Worm (Caenorhabditis elegans) whole organism, L4/young adult: ENCODE data around the gene semo-1.

Source experiments
- W03F9.2 ChIP-seq: fragments of 150-350 bp; optimal IDR thresholded peaks from 2 replicates; lab custom pipeline; 2014; ENCODE audit warnings: missing biosample characterization, missing genetic modification characterization
- dao-5 ChIP-seq: sonication (generic microtip); optimal IDR thresholded peaks from 2 replicates; lab custom pipeline; 2016; ENCODE audit warnings: missing genotype, missing genetic modification characterization, moderate library complexity, missing compliant biosample characterization
- him-1 ChIP-seq: sonication (generic microtip); optimal IDR thresholded peaks from 2 replicates; lab custom pipeline; 2016; ENCODE audit warnings: missing genotype, missing genetic modification reagents, missing genetic modification characterization, missing compliant biosample characterization

semo-1 gene

ce11 chrIV:14060612-14061011 lies 9.6 kb downstream of the semo-1 start, which contains the start of gene Y37A1B.4:
Gene Y37A1B.4, minus strand, starts transcription at chrIV:14060712.
- TF ChIP-seq dao-5, result no peak
- no peak for TF ChIP-seq W03F9.2 (tag; lab: Kevin White, UChicago)
- no peak for TF ChIP-seq him-1

- TF ChIP-seq dao-5 (no peak), him-1 (no peak), W03F9.2 (tag; lab: Kevin White, UChicago) (no peak)
Measured at ce11 chrIV:14066403-14066802, 15.4 kb downstream of the semo-1 start.

ce11 chrIV:14069760-14070159 lies 18.8 kb downstream of the semo-1 start, which contains the start of gene lst-4:
Gene lst-4, minus strand, starts transcription at chrIV:14069860.
- no peak for TF ChIP-seq W03F9.2 (tag; lab: Kevin White, UChicago)
- TF ChIP-seq dao-5, result no peak
- no peak for TF ChIP-seq him-1

ce11 chrIV:14070185-14070991 lies 19.4 kb downstream of the semo-1 start:
- TF ChIP-seq W03F9.2 (tag; lab: Kevin White, UChicago), result peak; percentile 44
- TF ChIP-seq dao-5, result no peak

- TF ChIP-seq W03F9.2 (tag; lab: Kevin White, UChicago) (peak; percentile 36), dao-5 (no peak)
Measured at ce11 chrIV:14070992-14071289, 19.9 kb downstream of the semo-1 start.

ce11 chrIV:14071466-14071865 lies 20.5 kb downstream of the semo-1 start, which contains the start of gene ccar-1:
Gene ccar-1, plus strand, starts transcription at chrIV:14071548.
- TF ChIP-seq dao-5 (no peak), him-1 (no peak), W03F9.2 (tag; lab: Kevin White, UChicago) (no peak)

ce11 chrIV:14072011-14072649 lies 21.1 kb downstream of the semo-1 start:
- TF ChIP-seq dao-5 (no peak), W03F9.2 (tag; lab: Kevin White, UChicago) (no peak), him-1 (no peak)

ce11 chrIV:14074456-14074855 lies 23.5 kb downstream of the semo-1 start:
- TF ChIP-seq him-1 (no peak), W03F9.2 (tag; lab: Kevin White, UChicago) (no peak), dao-5 (no peak)

- no peak for TF ChIP-seq dao-5
- TF ChIP-seq W03F9.2 (tag; lab: Kevin White, UChicago), result no peak
- TF ChIP-seq him-1, result no peak
Measured at ce11 chrIV:14077135-14077534, 26.1 kb downstream of the semo-1 start, which contains the start of gene cfp-1. Gene cfp-1, plus strand, starts transcription at chrIV:14077435.

- TF ChIP-seq W03F9.2 (tag; lab: Kevin White, UChicago), result no peak
- TF ChIP-seq dao-5, result no peak
- TF ChIP-seq him-1, result no peak
Measured at ce11 chrIV:14082956-14083355, 32.0 kb downstream of the semo-1 start.

ce11 chrIV:14083505-14083904 lies 32.5 kb downstream of the semo-1 start, which contains the start of gene F52B11.2:
Gene F52B11.2, plus strand, starts transcription at chrIV:14083568.
- no peak for TF ChIP-seq dao-5
- TF ChIP-seq W03F9.2 (tag; lab: Kevin White, UChicago), result no peak
- TF ChIP-seq him-1, result no peak

ce11 chrIV:14086395-14086794 lies 35.4 kb downstream of the semo-1 start:
- TF ChIP-seq W03F9.2 (tag; lab: Kevin White, UChicago), result no peak
- TF ChIP-seq him-1, result no peak
- TF ChIP-seq dao-5, result no peak

ce11 chrIV:14089749-14090148 lies 38.7 kb downstream of the semo-1 start:
- TF ChIP-seq him-1, result no peak
- no peak for TF ChIP-seq W03F9.2 (tag; lab: Kevin White, UChicago)
- no peak for TF ChIP-seq dao-5

ce11 chrIV:14091242-14091641 lies 40.2 kb downstream of the semo-1 start, which contains the start of gene noah-2:
Gene noah-2, plus strand, starts transcription at chrIV:14091254.
- TF ChIP-seq dao-5 (no peak), him-1 (no peak)

- TF ChIP-seq dao-5 (no peak), W03F9.2 (tag; lab: Kevin White, UChicago) (no peak), him-1 (no peak)
Measured at ce11 chrIV:14098540-14099098, 47.6 kb downstream of the semo-1 start.
